Worm (Caenorhabditis elegans) whole organism, L1 larva: ENCODE results near the gene F27D9.2.
A peak's percentile ranks its signal among the peaks of the same experiment; 100 is the strongest.

Source experiments
- C34B4.2 ChIP-seq: sonication (generic microtip); optimal IDR thresholded peaks from 2 replicates; lab custom pipeline; 2017; ENCODE audit warnings: mild to moderate bottlenecking, missing genetic modification characterization, missing compliant biosample characterization
- F16B12.6 ChIP-seq: fragments of 150-350 bp; optimal IDR thresholded peaks from 2 replicates; lab custom pipeline; 2014; ENCODE audit warnings: missing biosample characterization, missing genetic modification characterization
- alr-1 ChIP-seq: fragments of 200-800 bp; sonication (Bioruptor generic); optimal IDR thresholded peaks from 2 replicates; lab custom pipeline; 2018; ENCODE audit warnings: borderline replicate concordance, mild to moderate bottlenecking, missing genetic modification characterization, missing compliant biosample characterization
- aly-2 ChIP-seq: fragments of 150-350 bp; optimal IDR thresholded peaks from 2 replicates; lab custom pipeline; 2014; ENCODE audit warnings: missing biosample characterization, missing genetic modification characterization
- ceh-63 ChIP-seq: fragments of 200-800 bp; sonication (Bioruptor generic); optimal IDR thresholded peaks from 2 replicates; lab custom pipeline; 2018; ENCODE audit warnings: mild to moderate bottlenecking, missing genetic modification characterization, missing compliant biosample characterization
- ceh-8 ChIP-seq: fragments of 200-800 bp; sonication (Bioruptor generic); optimal IDR thresholded peaks from 2 replicates; lab custom pipeline; 2018; ENCODE audit warnings: mild to moderate bottlenecking, missing genetic modification characterization, moderate library complexity, missing compliant biosample characterization
- ceh-82 ChIP-seq, 3 experiments: fragments of 150-350 bp in 1 of 3; sonication (generic microtip) in 2 of 3; optimal IDR thresholded peaks; 2 replicates each; lab custom pipeline; 2014 to 2017; ENCODE audit warnings: missing biosample characterization in 3 of 3, missing genetic modification characterization in 3 of 3
- ceh-90 ChIP-seq: sonication (generic microtip); optimal IDR thresholded peaks from 2 replicates; lab custom pipeline; 2016; ENCODE audit warnings: missing genetic modification characterization, missing compliant biosample characterization
- ces-1 ChIP-seq: fragments of 150-350 bp; optimal IDR thresholded peaks from 2 replicates; lab custom pipeline; 2014; ENCODE audit warnings: missing biosample characterization, missing genetic modification reagents, missing genetic modification characterization
- dpl-1 ChIP-seq, 3 experiments: fragments of 150-350 bp in 2 of 3; sonication (generic microtip) in 1 of 3; optimal IDR thresholded peaks; 2 replicates each; lab custom pipeline; 2014 to 2017; ENCODE audit warnings: missing biosample characterization in 3 of 3, missing genetic modification characterization in 3 of 3, missing genetic modification reagents in 3 of 3
- dsc-1 ChIP-seq: sonication (generic microtip); optimal IDR thresholded peaks from 2 replicates; lab custom pipeline; 2016; ENCODE audit warnings: mild to moderate bottlenecking, missing genetic modification characterization, missing compliant biosample characterization
- egl-27 ChIP-seq, 2 experiments: fragments of 150-350 bp in 1 of 2; sonication (generic microtip); optimal IDR thresholded peaks; 3 replicates each; lab custom pipeline; 2017 to 2018; ENCODE audit warnings: missing biosample characterization in 2 of 2, missing genetic modification characterization in 2 of 2, missing genetic modification reagents in 2 of 2
- elt-2 ChIP-seq: sonication (generic microtip); optimal IDR thresholded peaks from 2 replicates; lab custom pipeline; 2016; ENCODE audit warnings: missing genetic modification characterization, mild to moderate bottlenecking, inconsistent platforms, missing compliant biosample characterization, missing genetic modification reagents
- elt-3 ChIP-seq, 6 experiments: fragments of 150-350 bp in 1 of 6; sonication (generic microtip); optimal IDR thresholded peaks; 2 replicates each; lab custom pipeline; 2017 to 2018; ENCODE audit warnings: missing biosample characterization in 6 of 6, missing genetic modification characterization in 6 of 6, inconsistent platforms in 1 of 6
- fkh-10 ChIP-seq: sonication (generic microtip); optimal IDR thresholded peaks from 2 replicates; lab custom pipeline; 2017; ENCODE audit warnings: missing biosample characterization, missing genetic modification reagents, missing genetic modification characterization
- fkh-8 ChIP-seq: sonication (generic microtip); optimal IDR thresholded peaks from 2 replicates; lab custom pipeline; 2016; ENCODE audit warnings: mild to moderate bottlenecking, missing genetic modification characterization, missing compliant biosample characterization
- fos-1 ChIP-seq: fragments of 150-350 bp; optimal IDR thresholded peaks from 2 replicates; lab custom pipeline; 2014; ENCODE audit warnings: missing biosample characterization, missing genetic modification characterization
- hpl-2 ChIP-seq: fragments of 150-350 bp; optimal IDR thresholded peaks from 2 replicates; lab custom pipeline; 2014; ENCODE audit warnings: missing biosample characterization, missing genetic modification reagents, missing genetic modification characterization
- jun-1 ChIP-seq: fragments of 150-350 bp; optimal IDR thresholded peaks from 2 replicates; lab custom pipeline; 2014; ENCODE audit warnings: missing biosample characterization, missing genetic modification reagents, missing genetic modification characterization
- lin-13 ChIP-seq: fragments of 150-350 bp; optimal IDR thresholded peaks from 2 replicates; lab custom pipeline; 2014; ENCODE audit warnings: missing biosample characterization, missing genetic modification reagents, missing genetic modification characterization
- lin-14 ChIP-seq: fragments of 200-800 bp; sonication (Bioruptor generic); optimal IDR thresholded peaks from 2 replicates; lab custom pipeline; 2018; ENCODE audit warnings: mild to moderate bottlenecking, missing genetic modification characterization, moderate library complexity, missing compliant biosample characterization
- lin-35 ChIP-seq, 2 experiments: fragments of 150-350 bp; optimal IDR thresholded peaks; 2 replicates each; lab custom pipeline; 2014; ENCODE audit warnings: missing biosample characterization in 2 of 2, missing genetic modification characterization in 2 of 2, missing genetic modification reagents in 2 of 2
- lin-39 ChIP-seq: fragments of 150-350 bp; optimal IDR thresholded peaks from 2 replicates; lab custom pipeline; 2014; ENCODE audit warnings: missing biosample characterization, missing genetic modification reagents, missing genetic modification characterization
- lir-3 ChIP-seq: sonication (generic microtip); optimal IDR thresholded peaks from 2 replicates; lab custom pipeline; 2016; ENCODE audit warnings: mild to moderate bottlenecking, missing genetic modification characterization, moderate library complexity, missing compliant biosample characterization; ENCODE audit not compliant: poor library complexity
- lsy-2 ChIP-seq, 2 experiments: fragments of 150-350 bp; optimal IDR thresholded peaks; 2 replicates each; lab custom pipeline; 2014; ENCODE audit warnings: missing biosample characterization in 2 of 2, missing genetic modification characterization in 2 of 2
- mab-9 ChIP-seq: fragments of 200-800 bp; sonication (Bioruptor generic); IDR thresholded peaks from 2 replicates; pipeline ENCODE4 v1.3.6; 2022; ENCODE audit warnings: missing genetic modification reagents, missing genetic modification characterization, missing compliant biosample characterization
- mdl-1 ChIP-seq, 2 experiments: fragments of 150-350 bp; optimal IDR thresholded peaks; 2 replicates each; lab custom pipeline; 2014 to 2017; ENCODE audit warnings: missing biosample characterization in 2 of 2, missing genetic modification characterization in 2 of 2, inconsistent platforms in 1 of 2
- mep-1 ChIP-seq: fragments of 150-350 bp; optimal IDR thresholded peaks from 2 replicates; lab custom pipeline; 2014; ENCODE audit warnings: missing biosample characterization, missing genetic modification characterization
- nhr-47 ChIP-seq: sonication (generic microtip); optimal IDR thresholded peaks from 2 replicates; lab custom pipeline; 2016; ENCODE audit warnings: mild to moderate bottlenecking, missing genetic modification characterization, moderate library complexity, missing compliant biosample characterization
- nhr-71 ChIP-seq: sonication (generic microtip); optimal IDR thresholded peaks from 2 replicates; lab custom pipeline; 2016; ENCODE audit warnings: mild to moderate bottlenecking, missing genetic modification characterization, moderate library complexity, missing compliant biosample characterization
- nhr-76 ChIP-seq: sonication (generic microtip); optimal IDR thresholded peaks from 2 replicates; lab custom pipeline; 2017; ENCODE audit warnings: missing biosample characterization, missing genetic modification characterization
- nhr-77 ChIP-seq: fragments of 150-350 bp; optimal IDR thresholded peaks from 2 replicates; lab custom pipeline; 2014; ENCODE audit warnings: missing biosample characterization, missing genetic modification characterization
- nhr-85 ChIP-seq: sonication (generic microtip); peaks from one replicate; lab custom pipeline; 2016; ENCODE audit warnings: missing genetic modification characterization, inconsistent platforms, missing compliant biosample characterization
- pag-3 ChIP-seq: sonication (generic microtip); optimal IDR thresholded peaks from 2 replicates; lab custom pipeline; 2017; ENCODE audit warnings: missing genetic modification characterization, mild to moderate bottlenecking, missing compliant biosample characterization, antibody characterized with exemption, borderline replicate concordance; ENCODE audit not compliant: insufficient read depth
- pax-3 ChIP-seq: fragments of 200-800 bp; sonication (Bioruptor generic); optimal IDR thresholded peaks from 2 replicates; lab custom pipeline; 2018; ENCODE audit warnings: mild to moderate bottlenecking, missing genetic modification characterization, moderate library complexity, missing compliant biosample characterization
- pqm-1 ChIP-seq: sonication (generic microtip); optimal IDR thresholded peaks from 3 replicates; lab custom pipeline; 2017; ENCODE audit warnings: missing biosample characterization, missing genetic modification characterization
- skn-1 ChIP-seq: fragments of 150-350 bp; optimal IDR thresholded peaks from 2 replicates; lab custom pipeline; 2014; ENCODE audit warnings: missing biosample characterization, missing genetic modification characterization
- snpc-4 ChIP-seq: fragments of 150-350 bp; optimal IDR thresholded peaks from 2 replicates; lab custom pipeline; 2014; ENCODE audit warnings: missing biosample characterization, missing genetic modification characterization
- snu-23 ChIP-seq: sonication (generic microtip); optimal IDR thresholded peaks from 2 replicates; lab custom pipeline; 2016; ENCODE audit warnings: missing genetic modification characterization, missing compliant biosample characterization
- sox-4 ChIP-seq: sonication (generic microtip); optimal IDR thresholded peaks from 2 replicates; lab custom pipeline; 2016; ENCODE audit warnings: missing genetic modification characterization, missing compliant biosample characterization
- sptf-1 ChIP-seq: fragments of 150-350 bp; optimal IDR thresholded peaks from 2 replicates; lab custom pipeline; 2014; ENCODE audit warnings: missing biosample characterization, missing genetic modification characterization
- sup-37 ChIP-seq: fragments of 200-800 bp; sonication (Bioruptor generic); optimal IDR thresholded peaks from 2 replicates; lab custom pipeline; 2018; ENCODE audit warnings: mild to moderate bottlenecking, missing genetic modification characterization, missing compliant biosample characterization
- swsn-7 ChIP-seq: sonication (generic microtip); optimal IDR thresholded peaks from 2 replicates; lab custom pipeline; 2016; ENCODE audit warnings: missing genetic modification characterization, missing compliant biosample characterization
- tbx-2 ChIP-seq: sonication (generic microtip); optimal IDR thresholded peaks from 2 replicates; lab custom pipeline; 2016; ENCODE audit warnings: missing genetic modification characterization, missing compliant biosample characterization
- tlp-1 ChIP-seq: fragments of 150-350 bp; optimal IDR thresholded peaks from 2 replicates; lab custom pipeline; 2014; ENCODE audit warnings: missing biosample characterization, missing genetic modification characterization
- unc-62 ChIP-seq: fragments of 150-350 bp; optimal IDR thresholded peaks from 2 replicates; lab custom pipeline; 2014; ENCODE audit warnings: missing biosample characterization, missing genetic modification reagents, missing genetic modification characterization
- unc-98 ChIP-seq: fragments of 200-800 bp; sonication (Bioruptor generic); IDR thresholded peaks from 2 replicates; pipeline ENCODE4 v1.3.6; 2022; ENCODE audit warnings: missing genetic modification characterization, missing compliant biosample characterization
- xbp-1 ChIP-seq: sonication (generic microtip); optimal IDR thresholded peaks from 2 replicates; lab custom pipeline; 2016; ENCODE audit warnings: missing genetic modification characterization, missing compliant biosample characterization
- ztf-11 ChIP-seq, 2 experiments: sonication (generic microtip); optimal IDR thresholded peaks; 2 replicates each; lab custom pipeline; 2016 to 2017; ENCODE audit warnings: missing genetic modification characterization in 2 of 2, missing biosample characterization in 1 of 2, missing compliant biosample characterization in 1 of 2
- ztf-4 ChIP-seq: fragments of 150-350 bp; optimal IDR thresholded peaks from 2 replicates; lab custom pipeline; 2014; ENCODE audit warnings: missing biosample characterization, missing genetic modification characterization

Gene F27D9.2

DNA sequence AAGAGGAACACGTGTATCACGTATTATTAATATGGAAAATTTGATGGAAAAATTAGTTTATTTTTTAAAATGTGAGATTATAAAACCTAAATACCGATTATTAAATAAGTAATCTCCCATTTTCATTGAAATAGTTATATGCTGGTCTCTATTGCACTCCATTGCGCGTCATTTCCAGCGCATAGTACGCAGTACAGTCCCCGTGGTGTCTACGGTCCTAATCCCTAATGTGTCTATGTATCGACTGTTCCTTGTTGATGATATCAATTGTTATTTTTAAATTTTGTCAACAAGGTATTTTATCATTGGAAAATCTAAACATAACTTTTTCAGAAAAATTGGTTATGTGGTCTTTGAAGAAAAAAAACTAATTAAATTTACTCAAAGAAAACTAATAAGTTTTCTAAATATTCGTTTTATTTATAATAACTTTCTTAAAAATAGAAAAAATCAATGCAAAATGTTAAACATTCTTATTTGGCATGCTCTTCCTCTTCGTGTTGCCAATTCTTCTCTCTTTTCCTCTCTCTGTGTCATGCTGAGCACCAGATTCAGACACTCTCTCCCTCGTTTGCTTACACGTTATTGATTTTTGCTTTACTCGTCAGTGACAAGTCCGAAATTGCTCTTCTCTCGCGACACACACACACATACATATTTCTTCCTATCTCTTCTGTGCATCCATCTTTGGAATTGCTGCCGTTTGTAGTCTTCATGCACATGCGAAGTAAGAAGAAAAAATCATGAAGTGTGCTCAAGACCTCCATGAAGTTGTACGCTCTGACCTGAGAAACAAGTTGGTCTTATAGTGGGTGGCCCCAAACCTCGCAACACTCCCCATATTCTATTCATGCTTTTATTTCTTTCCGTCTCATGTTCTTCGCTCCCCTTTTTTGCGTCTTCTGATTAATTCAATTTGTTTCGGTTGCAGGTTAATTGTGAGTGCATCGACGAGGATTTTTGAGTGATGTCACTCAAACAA is 9.5 kb downstream of the F27D9.2 start, which contains the start of gene unc-18:
Gene unc-18, plus strand, starts transcription at position 932 of the 982 bp plus-strand sequence.
- TF ChIP-seq lin-14 (peak; percentile 79), nhr-47 (no peak), dsc-1 (tag; lab: Kevin White, UChicago) (no peak), nhr-76 (tag; lab: Kevin White, UChicago) (no peak), snpc-4 (tag; lab: Kevin White, UChicago) (no peak), C34B4.2 (tag; lab: Kevin White, UChicago) (no peak), elt-3 (tag; optimal IDR thresholded peaks at IDR 0.05; lab: Kevin White, UChicago) (peak in 2 of 6 experiments; percentile 5 to 29), lsy-2 (tag; optimal IDR thresholded peaks at IDR 0.05; lab: Kevin White, UChicago) (peak; percentile 9 to 26), sox-4 (tag; lab: Kevin White, UChicago) (no peak), snu-23 (no peak), nhr-71 (tag; lab: Kevin White, UChicago) (peak; percentile 21), pax-3 (tag; lab: Kevin White, UChicago) (no peak), hpl-2 (no peak), nhr-77 (tag; lab: Kevin White, UChicago) (no peak), swsn-7 (peak; percentile 20), jun-1 (tag; lab: Kevin White, UChicago) (no peak), ceh-82 (tag; optimal IDR thresholded peaks at IDR 0.05; lab: Kevin White, UChicago) (peak; percentile 18 to 40 (median 35)), lir-3 (tag; lab: Kevin White, UChicago) (no peak), mab-9 (GFP tag; lab: Robert Waterston, UW) (no peak), fkh-8 (tag; lab: Kevin White, UChicago) (peak; percentile 57), fos-1 (tag; lab: Kevin White, UChicago) (no peak), pag-3 (tag; lab: Kevin White, UChicago) (no peak), egl-27 (tag; optimal IDR thresholded peaks at IDR 0.05; lab: Kevin White, UChicago) (no peak), elt-2 (tag; lab: Kevin White, UChicago) (no peak), pqm-1 (tag; lab: Kevin White, UChicago) (no peak), unc-62 (GFP tag; lab: Kevin White, UChicago) (no peak), skn-1 (tag; lab: Kevin White, UChicago) (peak; percentile 24), nhr-85 (tag; lab: Kevin White, UChicago) (no peak), sup-37 (GFP tag; lab: Kevin White, UChicago) (no peak), tlp-1 (tag; lab: Kevin White, UChicago) (no peak), ces-1 (GFP tag; lab: Kevin White, UChicago) (no peak), mep-1 (tag; lab: Kevin White, UChicago) (no peak), ceh-63 (no peak), fkh-10 (GFP tag; lab: Kevin White, UChicago) (peak; percentile 34), xbp-1 (tag; lab: Kevin White, UChicago) (peak; percentile 24), tbx-2 (tag; lab: Kevin White, UChicago) (no peak), F16B12.6 (tag; lab: Kevin White, UChicago) (peak; percentile 73), mdl-1 (tag; optimal IDR thresholded peaks at IDR 0.05; lab: Kevin White, UChicago) (no peak), sptf-1 (tag; lab: Kevin White, UChicago) (no peak), lin-39 (tag; lab: Kevin White, UChicago) (no peak), ceh-8 (GFP tag; lab: Kevin White, UChicago) (no peak), lin-13 (no peak), dpl-1 (GFP tag; optimal IDR thresholded peaks at IDR 0.05; lab: Kevin White, UChicago) (no peak), unc-98 (GFP tag; lab: Robert Waterston, UW) (no peak), ceh-90 (tag; lab: Kevin White, UChicago) (no peak), aly-2 (tag; lab: Kevin White, UChicago) (no peak), lin-35 (GFP tag; optimal IDR thresholded peaks at IDR 0.05; lab: Kevin White, UChicago) (peak; percentile 30 to 38), alr-1 (tag; lab: Kevin White, UChicago) (no peak), ztf-11 (tag; optimal IDR thresholded peaks at IDR 0.05; lab: Kevin White, UChicago) (no peak), ztf-4 (no peak)
